Fruit fly (Drosophila melanogaster) whole organism, prepupa: ENCODE results near the gene Gr36a.

Experiments
- CG10631 ChIP-seq: fragments of 200-800 bp; sonication (Bioruptor generic); optimal IDR thresholded peaks from 2 replicates; lab custom pipeline; 2016; ENCODE audit warnings: missing biosample characterization, missing genetic modification characterization
- CG10669 ChIP-seq: fragments of 200-800 bp; sonication (Bioruptor generic); optimal IDR thresholded peaks from 3 replicates; lab custom pipeline; 2018; ENCODE audit warnings: missing biosample characterization, mild to moderate bottlenecking, missing genetic modification characterization, moderate library complexity
- CG11762 ChIP-seq: fragments of 200-800 bp; sonication (Bioruptor generic); optimal IDR thresholded peaks from 3 replicates; lab custom pipeline; 2016; ENCODE audit warnings: missing biosample characterization, missing genetic modification characterization; ENCODE audit not compliant: insufficient read depth
- CG11902 ChIP-seq: fragments of 200-800 bp; sonication (Bioruptor generic); optimal IDR thresholded peaks from 3 replicates; lab custom pipeline; 2016; ENCODE audit warnings: missing biosample characterization, missing genetic modification characterization
- CG15336 ChIP-seq: fragments of 200-800 bp; sonication (Bioruptor generic); IDR thresholded peaks from 2 replicates; pipeline ENCODE4 v1.3.6; 2022; ENCODE audit warnings: missing biosample characterization, missing genetic modification characterization
- CG32006 ChIP-seq: fragments of 200-800 bp; sonication (Bioruptor generic); optimal IDR thresholded peaks from 3 replicates; lab custom pipeline; 2017; ENCODE audit warnings: missing biosample characterization, mild to moderate bottlenecking, missing genetic modification characterization
- CG3919 ChIP-seq: fragments of 200-800 bp; sonication (Bioruptor generic); optimal IDR thresholded peaks from 3 replicates; lab custom pipeline; 2016; ENCODE audit warnings: missing biosample characterization, missing genetic modification characterization
- CG6276 ChIP-seq: fragments of 200-800 bp; sonication (Bioruptor generic); optimal IDR thresholded peaks from 2 replicates; lab custom pipeline; 2017; ENCODE audit warnings: missing biosample characterization, mild to moderate bottlenecking, missing genetic modification characterization
- CG6854 ChIP-seq: fragments of 200-800 bp; sonication (Bioruptor generic); optimal IDR thresholded peaks from 2 replicates; lab custom pipeline; 2017; ENCODE audit warnings: missing biosample characterization, mild to moderate bottlenecking, missing genetic modification characterization
- CG8119 ChIP-seq: fragments of 200-800 bp; sonication (Bioruptor generic); IDR thresholded peaks from 3 replicates; pipeline ENCODE4 v1.3.6; 2022; ENCODE audit warnings: missing biosample characterization, missing genetic modification characterization
- CG8319 ChIP-seq: fragments of 200-800 bp; sonication (Bioruptor generic); optimal IDR thresholded peaks from 3 replicates; lab custom pipeline; 2016; ENCODE audit warnings: missing biosample characterization, missing genetic modification characterization
- CG8632 ChIP-seq: fragments of 200-800 bp; sonication (Bioruptor generic); optimal IDR thresholded peaks from 3 replicates; lab custom pipeline; 2016; ENCODE audit warnings: missing biosample characterization, missing genetic modification characterization
- Eip75B ChIP-seq: fragments of 200-800 bp; sonication (Bioruptor generic); optimal IDR thresholded peaks from 3 replicates; lab custom pipeline; 2016; ENCODE audit warnings: missing biosample characterization, missing genetic modification characterization
- Eip78C ChIP-seq: fragments of 200-800 bp; sonication (Bioruptor generic); peaks from one replicate; lab custom pipeline; 2016; ENCODE audit warnings: missing biosample characterization, missing genetic modification characterization
- Ets21C ChIP-seq: fragments of 200-800 bp; sonication (Bioruptor generic); optimal IDR thresholded peaks from 3 replicates; lab custom pipeline; 2016; ENCODE audit warnings: missing biosample characterization, missing genetic modification characterization
- Ets96B ChIP-seq: fragments of 200-800 bp; optimal IDR thresholded peaks from 2 replicates; lab custom pipeline; 2019; ENCODE audit warnings: missing biosample characterization, mild to moderate bottlenecking, missing genetic modification characterization, moderate library complexity
- Hr4 ChIP-seq: fragments of 200-800 bp; sonication (Bioruptor generic); optimal IDR thresholded peaks from 3 replicates; lab custom pipeline; 2016; ENCODE audit warnings: missing biosample characterization, missing genetic modification characterization
- OdsH ChIP-seq: fragments of 200-800 bp; sonication (Bioruptor generic); optimal IDR thresholded peaks from 3 replicates; lab custom pipeline; 2016; ENCODE audit warnings: missing biosample characterization, missing genetic modification characterization
- Smox ChIP-seq: fragments of 200-800 bp; sonication (Bioruptor generic); optimal IDR thresholded peaks from 3 replicates; lab custom pipeline; 2016; ENCODE audit warnings: missing biosample characterization, missing genetic modification characterization
- Sox102F ChIP-seq: fragments of 200-800 bp; sonication (Bioruptor generic); optimal IDR thresholded peaks from 2 replicates; lab custom pipeline; 2016; ENCODE audit warnings: missing biosample characterization, mild to moderate bottlenecking, missing genetic modification characterization
- Sox15 ChIP-seq: fragments of 200-800 bp; sonication (Bioruptor generic); optimal IDR thresholded peaks from 3 replicates; lab custom pipeline; 2016; ENCODE audit warnings: missing biosample characterization, missing genetic modification characterization
- achi ChIP-seq: fragments of 200-800 bp; sonication (Bioruptor generic); optimal IDR thresholded peaks from 3 replicates; lab custom pipeline; 2016; ENCODE audit warnings: missing biosample characterization, missing genetic modification characterization
- dsx ChIP-seq: fragments of 200-800 bp; optimal IDR thresholded peaks from 3 replicates; lab custom pipeline; 2019; ENCODE audit warnings: missing biosample characterization, mild to moderate bottlenecking, missing genetic modification characterization, moderate library complexity; ENCODE audit not compliant: poor library complexity, severe bottlenecking
- eg ChIP-seq: fragments of 200-800 bp; sonication (Bioruptor generic); IDR thresholded peaks from 3 replicates; pipeline ENCODE4 v1.3.6; 2022; ENCODE audit warnings: missing biosample characterization, missing genetic modification characterization
- fkh ChIP-seq: fragments of 200-800 bp; sonication (Bioruptor generic); optimal IDR thresholded peaks from 3 replicates; lab custom pipeline; 2017; ENCODE audit warnings: missing biosample characterization, mild to moderate bottlenecking, missing genetic modification characterization, moderate library complexity
- lz ChIP-seq: fragments of 200-800 bp; sonication (Bioruptor generic); optimal IDR thresholded peaks from 3 replicates; lab custom pipeline; 2016; ENCODE audit warnings: missing biosample characterization, missing genetic modification characterization
- net ChIP-seq: fragments of 200-800 bp; sonication (Bioruptor generic); optimal IDR thresholded peaks from 3 replicates; lab custom pipeline; 2016; ENCODE audit warnings: missing biosample characterization, missing genetic modification characterization
- spab ChIP-seq: fragments of 200-800 bp; sonication (Bioruptor generic); optimal IDR thresholded peaks from 2 replicates; lab custom pipeline; 2017; ENCODE audit warnings: missing biosample characterization, mild to moderate bottlenecking, missing genetic modification characterization, missing genetic modification reagents
- ss ChIP-seq, 2 experiments: fragments of 200-800 bp; sonication (Bioruptor generic); optimal IDR thresholded peaks; 2 replicates in 1 of 2; 3 replicates in 1 of 2; lab custom pipeline; 2017 to 2018; ENCODE audit warnings: mild to moderate bottlenecking in 2 of 2, missing biosample characterization in 2 of 2, missing genetic modification characterization in 2 of 2, moderate library complexity in 1 of 2
- svp ChIP-seq: fragments of 200-800 bp; sonication (Bioruptor generic); peaks from one replicate; lab custom pipeline; 2016; ENCODE audit warnings: missing biosample characterization, missing genetic modification characterization

Gene Gr36a

dm6 chr2L:17176318-17176717, at the start of gene Gr36a:
Gr36a (plus strand) TSS chr2L:17176618.
- TF ChIP-seq CG10631 (GFP tag; lab: Kevin White, UChicago) (no peak), svp (GFP tag; lab: Kevin White, UChicago) (peak; percentile 13), dsx (GFP tag; lab: Kevin White, UChicago) (no peak)
- TF ChIP-seq, all 60 proteins: peak for 1

dm6 chr2L:17130795-17131194, 45.6 kb upstream of the Gr36a start, which contains the start of the genes CG34106 and beat-IIIa:
CG34106 (plus strand) TSS chr2L:17131024.
beat-IIIa (plus strand) TSS chr2L:17131024.
- TF ChIP-seq svp (GFP tag; lab: Kevin White, UChicago) (peak; percentile 38), CG10669 (GFP tag; lab: Kevin White, UChicago) (no peak), CG6276 (peak; percentile 64)

- peak; percentile 32 for TF ChIP-seq svp (GFP tag; lab: Kevin White, UChicago)
- TF ChIP-seq eg (GFP tag; lab: Robert Waterston, UW): no peak
Measured at dm6 chr2L:17159641-17160040, 16.8 kb upstream of the Gr36a start.

dm6 chr2L:17163344-17163743, 13.1 kb upstream of the Gr36a start:
- no peak for TF ChIP-seq CG11762 (GFP tag; lab: Kevin White, UChicago)
- no peak for TF ChIP-seq Ets21C
- no peak for TF ChIP-seq Sox15 (GFP tag; lab: Kevin White, UChicago)
- TF ChIP-seq CG6276: no peak
- no peak for TF ChIP-seq achi
- no peak for TF ChIP-seq CG8632 (GFP tag; lab: Kevin White, UChicago)
- no peak for TF ChIP-seq Sox102F (GFP tag; lab: Kevin White, UChicago)
- no peak for TF ChIP-seq spab (GFP tag; lab: Kevin White, UChicago)
- TF ChIP-seq ss (GFP tag; optimal IDR thresholded peaks at IDR 0.05; lab: Kevin White, UChicago): no peak
- TF ChIP-seq CG3919: no peak
- TF ChIP-seq CG32006 (GFP tag; lab: Kevin White, UChicago): no peak
- no peak for TF ChIP-seq Smox (GFP tag; lab: Kevin White, UChicago)
- no peak for TF ChIP-seq Eip75B (GFP tag; lab: Kevin White, UChicago)

dm6 chr2L:17173181-17173580, 3.2 kb upstream of the Gr36a start, which contains the start of gene CG34169:
CG34169 (plus strand) TSS chr2L:17173481.
- TF ChIP-seq OdsH (GFP tag; lab: Kevin White, UChicago) (no peak), CG11902 (GFP tag; lab: Kevin White, UChicago) (no peak), fkh (no peak), lz (GFP tag; lab: Kevin White, UChicago) (no peak), Hr4 (GFP tag; lab: Kevin White, UChicago) (no peak)

dm6 chr2L:17178472-17178871, 2.1 kb downstream of the Gr36a start, which contains the start of gene Gr36b:
Gr36b (plus strand) TSS chr2L:17178772.
- TF ChIP-seq Eip78C (GFP tag; lab: Kevin White, UChicago) (no peak), dsx (GFP tag; lab: Kevin White, UChicago) (no peak), net (GFP tag; lab: Kevin White, UChicago) (no peak), CG15336 (no peak), Smox (GFP tag; lab: Kevin White, UChicago) (no peak), OdsH (GFP tag; lab: Kevin White, UChicago) (no peak), Ets96B (tag; lab: Kevin White, UChicago) (no peak), CG11902 (GFP tag; lab: Kevin White, UChicago) (no peak), CG8319 (no peak), CG6276 (no peak), CG10631 (GFP tag; lab: Kevin White, UChicago) (no peak), achi (no peak), CG8119 (no peak), CG6854 (GFP tag; lab: Kevin White, UChicago) (no peak), lz (GFP tag; lab: Kevin White, UChicago) (no peak)
